Worm (Caenorhabditis elegans) whole organism, L3 larva: ENCODE measurements around the gene R107.5.
A peak's percentile ranks its signal among the peaks of the same experiment; 100 is the strongest.

Experiments used
- R02D3.7 ChIP-seq: fragments of 150-350 bp; optimal IDR thresholded peaks from 2 replicates; lab custom pipeline; 2014; ENCODE audit warnings: missing biosample characterization, missing genetic modification characterization
- ZK546.5 ChIP-seq: sonication (generic microtip); optimal IDR thresholded peaks from 2 replicates; lab custom pipeline; 2017; ENCODE audit warnings: missing biosample characterization, missing genetic modification characterization
- aly-2 ChIP-seq: fragments of 150-350 bp; optimal IDR thresholded peaks from 2 replicates; lab custom pipeline; 2014; ENCODE audit warnings: missing biosample characterization, missing genetic modification characterization
- ama-1 ChIP-seq: fragments of 150-350 bp; optimal IDR thresholded peaks from 2 replicates; lab custom pipeline; 2018
- ceh-16 ChIP-seq: sonication (generic microtip); optimal IDR thresholded peaks from 2 replicates; lab custom pipeline; 2017; ENCODE audit warnings: missing biosample characterization, missing genetic modification characterization
- ceh-28 ChIP-seq: fragments of 150-350 bp; optimal IDR thresholded peaks from 2 replicates; lab custom pipeline; 2014; ENCODE audit warnings: missing biosample characterization, missing genetic modification reagents, missing genetic modification characterization
- ceh-82 ChIP-seq: fragments of 150-350 bp; optimal IDR thresholded peaks from 2 replicates; lab custom pipeline; 2014; ENCODE audit warnings: missing biosample characterization, missing genetic modification characterization
- ceh-9 ChIP-seq: sonication (generic microtip); optimal IDR thresholded peaks from 2 replicates; lab custom pipeline; 2018; ENCODE audit warnings: missing biosample characterization, missing genetic modification characterization
- daf-12 ChIP-seq: fragments of 150-350 bp; optimal IDR thresholded peaks from 2 replicates; lab custom pipeline; 2014; ENCODE audit warnings: missing biosample characterization, missing genetic modification reagents, missing genetic modification characterization
- egl-27 ChIP-seq: sonication (generic microtip); optimal IDR thresholded peaks from 4 replicates; lab custom pipeline; 2017; ENCODE audit warnings: missing biosample characterization, missing genetic modification reagents, missing genetic modification characterization
- egl-5 ChIP-seq: fragments of 150-350 bp; optimal IDR thresholded peaks from 2 replicates; lab custom pipeline; 2017; ENCODE audit warnings: missing biosample characterization, missing genetic modification reagents, missing genetic modification characterization, inconsistent platforms
- elt-1 ChIP-seq: fragments of 150-350 bp; optimal IDR thresholded peaks from 2 replicates; lab custom pipeline; 2014; ENCODE audit warnings: missing biosample characterization, missing genetic modification characterization
- elt-2 ChIP-seq: sonication (generic microtip); optimal IDR thresholded peaks from 2 replicates; lab custom pipeline; 2016; ENCODE audit warnings: missing genetic modification reagents, mild to moderate bottlenecking, missing genetic modification characterization, missing compliant biosample characterization
- elt-3 ChIP-seq, 3 experiments: fragments of 150-350 bp in 1 of 3; sonication (generic microtip) in 2 of 3; optimal IDR thresholded peaks; 2 replicates in 2 of 3; 4 replicates in 1 of 3; lab custom pipeline; 2014 to 2017; ENCODE audit warnings: missing biosample characterization in 3 of 3, missing genetic modification characterization in 3 of 3
- eor-1 ChIP-seq, 2 experiments: fragments of 150-350 bp; optimal IDR thresholded peaks; 2 replicates each; lab custom pipeline; 2014 to 2018; ENCODE audit warnings: missing biosample characterization in 2 of 2, missing genetic modification characterization in 2 of 2
- fkh-10 ChIP-seq: sonication (generic microtip); optimal IDR thresholded peaks from 2 replicates; lab custom pipeline; 2017; ENCODE audit warnings: missing biosample characterization, missing genetic modification reagents, missing genetic modification characterization
- fkh-2 ChIP-seq: fragments of 150-350 bp; optimal IDR thresholded peaks from 2 replicates; lab custom pipeline; 2014; ENCODE audit warnings: missing biosample characterization, missing genetic modification reagents, missing genetic modification characterization
- fos-1 ChIP-seq: fragments of 150-350 bp; optimal IDR thresholded peaks from 2 replicates; lab custom pipeline; 2014; ENCODE audit warnings: missing biosample characterization, missing genetic modification characterization
- hmg-11 ChIP-seq: sonication (generic microtip); optimal IDR thresholded peaks from 2 replicates; lab custom pipeline; 2016; ENCODE audit warnings: missing genetic modification characterization, missing compliant biosample characterization
- jun-1 ChIP-seq: fragments of 150-350 bp; optimal IDR thresholded peaks from 2 replicates; lab custom pipeline; 2014; ENCODE audit warnings: missing biosample characterization, missing genetic modification reagents, missing genetic modification characterization
- lin-15B ChIP-seq: fragments of 150-350 bp; optimal IDR thresholded peaks from 2 replicates; lab custom pipeline; 2014; ENCODE audit warnings: missing biosample characterization, missing genetic modification characterization
- lin-39 ChIP-seq: fragments of 150-350 bp; optimal IDR thresholded peaks from 2 replicates; lab custom pipeline; 2018; ENCODE audit warnings: missing biosample characterization, missing genetic modification reagents, missing genetic modification characterization
- lsy-12 ChIP-seq: sonication (generic microtip); optimal IDR thresholded peaks from 2 replicates; lab custom pipeline; 2016; ENCODE audit warnings: mild to moderate bottlenecking, missing genetic modification characterization, missing compliant biosample characterization
- mdl-1 ChIP-seq: fragments of 150-350 bp; optimal IDR thresholded peaks from 2 replicates; lab custom pipeline; 2014; ENCODE audit warnings: missing biosample characterization, missing genetic modification characterization
- mml-1 ChIP-seq: fragments of 150-350 bp; sonication (generic microtip); optimal IDR thresholded peaks from 3 replicates; lab custom pipeline; 2014; ENCODE audit warnings: missing biosample characterization, missing genetic modification characterization
- nfya-1 ChIP-seq: sonication (generic microtip); optimal IDR thresholded peaks from 2 replicates; lab custom pipeline; 2017; ENCODE audit warnings: missing genetic modification characterization, mild to moderate bottlenecking, missing compliant biosample characterization, antibody characterized with exemption, moderate library complexity; ENCODE audit not compliant: insufficient read depth
- nhr-11 ChIP-seq: fragments of 150-350 bp; optimal IDR thresholded peaks from 2 replicates; lab custom pipeline; 2014; ENCODE audit warnings: missing biosample characterization, missing genetic modification characterization
- nhr-12 ChIP-seq: fragments of 150-350 bp; optimal IDR thresholded peaks from 2 replicates; lab custom pipeline; 2014; ENCODE audit warnings: missing biosample characterization, missing genetic modification characterization
- nhr-23 ChIP-seq: fragments of 150-350 bp; optimal IDR thresholded peaks from 2 replicates; lab custom pipeline; 2014; ENCODE audit warnings: missing biosample characterization, missing genetic modification reagents, missing genetic modification characterization
- nhr-237 ChIP-seq: fragments of 150-350 bp; optimal IDR thresholded peaks from 2 replicates; lab custom pipeline; 2014; ENCODE audit warnings: missing biosample characterization, missing genetic modification characterization
- nhr-25 ChIP-seq: sonication (generic microtip); optimal IDR thresholded peaks from 2 replicates; lab custom pipeline; 2017; ENCODE audit warnings: missing biosample characterization, missing genetic modification characterization
- nhr-28 ChIP-seq: fragments of 150-350 bp; optimal IDR thresholded peaks from 2 replicates; lab custom pipeline; 2014; ENCODE audit warnings: missing biosample characterization, missing genetic modification characterization
- nhr-43 ChIP-seq: sonication (generic microtip); optimal IDR thresholded peaks from 2 replicates; lab custom pipeline; 2016; ENCODE audit warnings: mild to moderate bottlenecking, missing genetic modification characterization, missing compliant biosample characterization; ENCODE audit not compliant: poor library complexity, severe bottlenecking
- nhr-67 ChIP-seq: fragments of 150-350 bp; optimal IDR thresholded peaks from 2 replicates; lab custom pipeline; 2014; ENCODE audit warnings: missing biosample characterization, missing genetic modification characterization
- nhr-76 ChIP-seq: fragments of 150-350 bp; sonication (generic microtip); optimal IDR thresholded peaks from 5 replicates; lab custom pipeline; 2014; ENCODE audit warnings: missing biosample characterization, missing genetic modification characterization
- nhr-77 ChIP-seq: fragments of 150-350 bp; optimal IDR thresholded peaks from 2 replicates; lab custom pipeline; 2014; ENCODE audit warnings: missing biosample characterization, missing genetic modification characterization
- pha-4 ChIP-seq: fragments of 150-350 bp; optimal IDR thresholded peaks from 2 replicates; lab custom pipeline; 2014; ENCODE audit warnings: missing biosample characterization, missing genetic modification reagents, missing genetic modification characterization
- pqm-1 ChIP-seq: fragments of 150-350 bp; optimal IDR thresholded peaks from 2 replicates; lab custom pipeline; 2017; ENCODE audit warnings: missing biosample characterization, missing genetic modification characterization, inconsistent platforms
- sea-2 ChIP-seq: fragments of 150-350 bp; sonication (generic microtip); optimal IDR thresholded peaks from 4 replicates; lab custom pipeline; 2014; ENCODE audit warnings: missing biosample characterization, missing genetic modification reagents, missing genetic modification characterization
- skn-1 ChIP-seq: fragments of 150-350 bp; optimal IDR thresholded peaks from 2 replicates; lab custom pipeline; 2014; ENCODE audit warnings: missing biosample characterization, missing genetic modification characterization
- snpc-4 ChIP-seq: fragments of 150-350 bp; optimal IDR thresholded peaks from 2 replicates; lab custom pipeline; 2014; ENCODE audit warnings: missing biosample characterization, missing genetic modification characterization
- tbx-2 ChIP-seq: sonication (generic microtip); optimal IDR thresholded peaks from 2 replicates; lab custom pipeline; 2016; ENCODE audit warnings: mild to moderate bottlenecking, missing genetic modification characterization, missing compliant biosample characterization
- unc-39 ChIP-seq: sonication (generic microtip); optimal IDR thresholded peaks from 4 replicates; lab custom pipeline; 2017; ENCODE audit warnings: missing biosample characterization, missing genetic modification characterization
- unc-62 ChIP-seq: fragments of 150-350 bp; sonication (generic microtip); optimal IDR thresholded peaks from 4 replicates; lab custom pipeline; 2014; ENCODE audit warnings: missing biosample characterization, missing genetic modification reagents, missing genetic modification characterization
- zag-1 ChIP-seq: fragments of 150-350 bp; optimal IDR thresholded peaks from 2 replicates; lab custom pipeline; 2014; ENCODE audit warnings: missing biosample characterization, missing genetic modification characterization
- ztf-11 ChIP-seq: fragments of 150-350 bp; optimal IDR thresholded peaks from 2 replicates; lab custom pipeline; 2014; ENCODE audit warnings: missing biosample characterization, missing genetic modification characterization
- ztf-4 ChIP-seq: fragments of 150-350 bp; optimal IDR thresholded peaks from 2 replicates; lab custom pipeline; 2014; ENCODE audit warnings: missing biosample characterization, missing genetic modification characterization

Gene R107.5

DNA sequence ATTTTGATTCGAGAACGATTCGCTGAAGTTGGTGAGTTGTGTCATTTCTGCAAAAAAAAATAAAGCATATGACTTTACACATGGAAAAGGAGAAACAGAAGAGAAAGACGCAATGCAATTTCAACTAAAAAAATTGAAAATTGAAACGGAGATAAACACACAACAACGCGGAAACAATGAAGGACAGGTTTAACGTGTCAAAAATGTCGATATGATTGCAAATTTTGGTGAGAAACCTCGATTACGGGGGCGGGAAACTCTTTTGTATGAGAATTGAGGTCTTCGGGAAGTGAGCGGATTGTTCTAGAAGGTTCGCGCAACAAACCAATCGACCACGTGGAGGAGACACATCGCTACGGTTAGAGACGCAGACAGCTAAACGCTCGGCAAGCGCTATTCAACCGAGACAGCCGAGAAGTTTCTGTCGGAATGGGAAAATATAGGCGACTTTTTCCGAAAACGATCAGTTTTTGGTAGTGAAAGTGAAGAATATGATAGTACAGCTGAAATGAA, at the start of gene R107.5:
Gene R107.5 (minus strand): TSS at position 51 of the 513 bp plus-strand sequence.
- TF ChIP-seq nhr-237 = no peak
- TF ChIP-seq nhr-67 = no peak
- TF ChIP-seq pqm-1 = peak; percentile 26
- TF ChIP-seq nhr-76 (tag; lab: Kevin White, UChicago) = no peak
- TF ChIP-seq elt-2 (tag; lab: Kevin White, UChicago) = peak; percentile 67
- TF ChIP-seq ceh-28 (tag; lab: Kevin White, UChicago) = peak; percentile 80
- TF ChIP-seq nfya-1 (tag; lab: Kevin White, UChicago) = peak; percentile 96
- no peak for TF ChIP-seq ceh-82 (tag; lab: Kevin White, UChicago)
- TF ChIP-seq tbx-2 = peak; percentile 91
- TF ChIP-seq fkh-10 (GFP tag; lab: Kevin White, UChicago) = peak; percentile 49
- TF ChIP-seq sea-2 = peak; percentile 80
- peak; percentile 90 for TF ChIP-seq egl-5 (tag; lab: Kevin White, UChicago)
- TF ChIP-seq skn-1 (tag; lab: Kevin White, UChicago) = no peak
- TF ChIP-seq jun-1 = peak; percentile 97
- TF ChIP-seq hmg-11 (tag; lab: Kevin White, UChicago) = peak; percentile 82
- peak; percentile 92 for TF ChIP-seq nhr-43 (tag; lab: Kevin White, UChicago)
- peak; percentile 79 for TF ChIP-seq lin-15B (tag; lab: Kevin White, UChicago)
- no peak for TF ChIP-seq ztf-11
- no peak for TF ChIP-seq nhr-12
- TF ChIP-seq pha-4 = peak; percentile 80
- TF ChIP-seq eor-1 (tag; optimal IDR thresholded peaks at IDR 0.05; lab: Kevin White, UChicago) = no peak
- TF ChIP-seq unc-39 (tag; lab: Kevin White, UChicago) = no peak
- TF ChIP-seq ztf-4 = peak; percentile 27
- TF ChIP-seq fos-1 = peak; percentile 41
- peak; percentile 26 to 84 (median 75) for TF ChIP-seq elt-3 (tag; optimal IDR thresholded peaks at IDR 0.05; lab: Kevin White, UChicago)
- peak; percentile 87 for TF ChIP-seq mdl-1 (tag; lab: Kevin White, UChicago)
- no peak for TF ChIP-seq aly-2
- TF ChIP-seq elt-1 (tag; lab: Kevin White, UChicago) = peak; percentile 16
- TF ChIP-seq nhr-23 (tag; lab: Kevin White, UChicago) = peak; percentile 97
- TF ChIP-seq lsy-12 (tag; lab: Kevin White, UChicago) = peak; percentile 99
- TF ChIP-seq nhr-25 = peak; percentile 99
- TF ChIP-seq snpc-4 = no peak
- TF ChIP-seq zag-1 (tag; lab: Kevin White, UChicago) = no peak
- peak; percentile 62 for TF ChIP-seq R02D3.7 (tag; lab: Kevin White, UChicago)
- TF ChIP-seq mml-1 (tag; lab: Kevin White, UChicago) = peak; percentile 56
- peak; percentile 30 for TF ChIP-seq egl-27 (tag; lab: Kevin White, UChicago)
- no peak for TF ChIP-seq nhr-11
- no peak for TF ChIP-seq nhr-28 (tag; lab: Kevin White, UChicago)
- TF ChIP-seq nhr-77 (tag; lab: Kevin White, UChicago) = no peak
- no peak for TF ChIP-seq ZK546.5 (tag; lab: Kevin White, UChicago)
- no peak for TF ChIP-seq unc-62
- TF ChIP-seq ceh-16 = no peak
- TF ChIP-seq ama-1 (lab: Kevin White, UChicago) = peak; percentile 97
- no peak for TF ChIP-seq fkh-2
- TF ChIP-seq lin-39 (tag; lab: Kevin White, UChicago) = peak; percentile 92
- no peak for TF ChIP-seq ceh-9 (tag; lab: Kevin White, UChicago)
- TF ChIP-seq daf-12 (tag; lab: Kevin White, UChicago) = no peak

DNA sequence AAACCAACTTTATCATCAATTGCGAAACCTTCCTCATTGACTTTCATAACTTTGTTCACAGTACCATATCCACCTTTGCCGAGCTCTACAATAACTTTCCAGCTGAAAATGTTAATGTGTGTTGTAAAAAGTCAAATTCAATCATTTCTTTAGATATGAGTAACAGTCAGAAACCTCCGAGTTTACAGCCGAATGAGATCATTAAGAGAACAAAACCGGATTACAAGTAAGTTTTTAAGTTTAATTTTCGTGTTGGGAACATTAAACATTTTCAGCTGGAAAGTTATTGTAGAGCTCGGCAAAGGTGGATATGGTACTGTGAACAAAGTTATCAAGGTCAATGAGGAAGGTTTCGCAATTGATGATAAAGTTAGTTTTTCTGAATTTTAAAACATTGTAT, 47.6 kb upstream of the R107.5 start, which contains the start of gene ZK507.1:
Gene ZK507.1 (minus strand): TSS at position 101 of the 400 bp plus-strand sequence.
- TF ChIP-seq ZK546.5 (tag; lab: Kevin White, UChicago) (no peak), fkh-2 (no peak), nhr-237 (no peak), ceh-28 (tag; lab: Kevin White, UChicago) (no peak), lin-15B (tag; lab: Kevin White, UChicago) (no peak), nhr-25 (no peak), nhr-28 (tag; lab: Kevin White, UChicago) (no peak), R02D3.7 (tag; lab: Kevin White, UChicago) (no peak), elt-1 (tag; lab: Kevin White, UChicago) (no peak), ztf-11 (no peak), unc-39 (tag; lab: Kevin White, UChicago) (no peak), egl-27 (tag; lab: Kevin White, UChicago) (no peak), ceh-9 (tag; lab: Kevin White, UChicago) (no peak), jun-1 (no peak), sea-2 (no peak), ceh-82 (tag; lab: Kevin White, UChicago) (no peak), nfya-1 (tag; lab: Kevin White, UChicago) (no peak), unc-62 (no peak), nhr-23 (tag; lab: Kevin White, UChicago) (no peak)
